Worm (Caenorhabditis elegans) whole organism, L2 larva: ENCODE results near the gene panl-3.

Source experiments
- C34F6.9 ChIP-seq: fragments of 150-350 bp; optimal IDR thresholded peaks from 2 replicates; lab custom pipeline; 2014; ENCODE audit warnings: missing biosample characterization, missing genetic modification characterization
- F13H6.1 ChIP-seq: sonication (generic microtip); optimal IDR thresholded peaks from 2 replicates; lab custom pipeline; 2016; ENCODE audit warnings: missing genetic modification characterization, missing compliant biosample characterization
- R02D3.7 ChIP-seq: fragments of 150-350 bp; optimal IDR thresholded peaks from 2 replicates; lab custom pipeline; 2014; ENCODE audit warnings: missing biosample characterization, missing genetic modification characterization
- ZK546.5 ChIP-seq: sonication (generic microtip); optimal IDR thresholded peaks from 2 replicates; lab custom pipeline; 2017; ENCODE audit warnings: missing biosample characterization, missing genetic modification characterization
- alr-1 ChIP-seq: fragments of 150-350 bp; optimal IDR thresholded peaks from 2 replicates; lab custom pipeline; 2014; ENCODE audit warnings: missing biosample characterization, missing genetic modification characterization
- aly-2 ChIP-seq: fragments of 150-350 bp; optimal IDR thresholded peaks from 2 replicates; lab custom pipeline; 2014; ENCODE audit warnings: missing biosample characterization, missing genetic modification characterization
- blmp-1 ChIP-seq: sonication (generic microtip); optimal IDR thresholded peaks from 2 replicates; lab custom pipeline; 2017; ENCODE audit warnings: missing genetic modification characterization, mild to moderate bottlenecking, missing compliant biosample characterization, antibody characterized with exemption, moderate library complexity; ENCODE audit not compliant: insufficient read depth
- ceh-16 ChIP-seq: fragments of 150-350 bp; optimal IDR thresholded peaks from 2 replicates; lab custom pipeline; 2014; ENCODE audit warnings: missing biosample characterization, missing genetic modification characterization
- crh-2 ChIP-seq: sonication (generic microtip); optimal IDR thresholded peaks from 2 replicates; lab custom pipeline; 2017; ENCODE audit warnings: missing biosample characterization, missing genetic modification characterization
- dmd-4 ChIP-seq: sonication (generic microtip); optimal IDR thresholded peaks from 2 replicates; lab custom pipeline; 2017; ENCODE audit warnings: missing biosample characterization, missing genetic modification characterization
- elt-3 ChIP-seq: sonication (generic microtip); optimal IDR thresholded peaks from 2 replicates; lab custom pipeline; 2017; ENCODE audit warnings: missing biosample characterization, missing genetic modification characterization
- fos-1 ChIP-seq: fragments of 150-350 bp; optimal IDR thresholded peaks from 2 replicates; lab custom pipeline; 2014; ENCODE audit warnings: missing biosample characterization, missing genetic modification characterization
- gmeb-1 ChIP-seq: fragments of 150-350 bp; optimal IDR thresholded peaks from 2 replicates; lab custom pipeline; 2014; ENCODE audit warnings: missing biosample characterization, missing genetic modification characterization
- lin-11 ChIP-seq: fragments of 150-350 bp; sonication (generic microtip); optimal IDR thresholded peaks from 2 replicates; lab custom pipeline; 2014; ENCODE audit warnings: missing biosample characterization, missing genetic modification characterization, inconsistent platforms, mixed read lengths
- lin-13 ChIP-seq: fragments of 150-350 bp; optimal IDR thresholded peaks from 2 replicates; lab custom pipeline; 2014; ENCODE audit warnings: missing biosample characterization, missing genetic modification reagents, missing genetic modification characterization
- lin-39 ChIP-seq: fragments of 150-350 bp; optimal IDR thresholded peaks from 2 replicates; lab custom pipeline; 2014; ENCODE audit warnings: missing biosample characterization, missing genetic modification reagents, missing genetic modification characterization
- lsy-2 ChIP-seq, 2 experiments: fragments of 150-350 bp in 1 of 2; sonication (generic microtip) in 1 of 2; optimal IDR thresholded peaks; 2 replicates each; lab custom pipeline; 2014 to 2017; ENCODE audit warnings: missing biosample characterization in 2 of 2, missing genetic modification characterization in 2 of 2
- mab-5 ChIP-seq: fragments of 150-350 bp; optimal IDR thresholded peaks from 2 replicates; lab custom pipeline; 2014; ENCODE audit warnings: missing biosample characterization, missing genetic modification characterization
- mbf-1 ChIP-seq: sonication (generic microtip); optimal IDR thresholded peaks from 2 replicates; lab custom pipeline; 2017; ENCODE audit warnings: missing biosample characterization, missing genetic modification characterization
- mdl-1 ChIP-seq, 2 experiments: fragments of 150-350 bp in 1 of 2; sonication (generic microtip) in 1 of 2; optimal IDR thresholded peaks; 2 replicates each; lab custom pipeline; 2017; ENCODE audit warnings: missing biosample characterization in 2 of 2, missing genetic modification characterization in 2 of 2
- nhr-10 ChIP-seq: sonication (generic microtip); optimal IDR thresholded peaks from 2 replicates; lab custom pipeline; 2017; ENCODE audit warnings: missing biosample characterization, missing genetic modification characterization
- nhr-11 ChIP-seq: fragments of 150-350 bp; optimal IDR thresholded peaks from 2 replicates; lab custom pipeline; 2014; ENCODE audit warnings: missing biosample characterization, missing genetic modification characterization
- nhr-12 ChIP-seq: fragments of 150-350 bp; optimal IDR thresholded peaks from 2 replicates; lab custom pipeline; 2014; ENCODE audit warnings: missing biosample characterization, missing genetic modification characterization
- nhr-129 ChIP-seq: fragments of 150-350 bp; optimal IDR thresholded peaks from 2 replicates; lab custom pipeline; 2014; ENCODE audit warnings: missing biosample characterization, missing genetic modification characterization
- nhr-21 ChIP-seq: fragments of 150-350 bp; optimal IDR thresholded peaks from 2 replicates; lab custom pipeline; 2014; ENCODE audit warnings: missing biosample characterization, missing genetic modification characterization
- nhr-23 ChIP-seq: fragments of 150-350 bp; optimal IDR thresholded peaks from 2 replicates; lab custom pipeline; 2014; ENCODE audit warnings: missing biosample characterization, missing genetic modification reagents, missing genetic modification characterization
- nhr-25 ChIP-seq: fragments of 150-350 bp; sonication (generic microtip); optimal IDR thresholded peaks from 3 replicates; lab custom pipeline; 2014; ENCODE audit warnings: missing biosample characterization, missing genetic modification characterization
- nhr-77 ChIP-seq: fragments of 150-350 bp; optimal IDR thresholded peaks from 2 replicates; lab custom pipeline; 2014; ENCODE audit warnings: missing biosample characterization, missing genetic modification characterization
- peb-1 ChIP-seq: fragments of 150-350 bp; optimal IDR thresholded peaks from 2 replicates; lab custom pipeline; 2014; ENCODE audit warnings: missing biosample characterization, missing genetic modification characterization
- sem-4 ChIP-seq: fragments of 150-350 bp; optimal IDR thresholded peaks from 2 replicates; lab custom pipeline; 2014; ENCODE audit warnings: missing biosample characterization, missing genetic modification reagents, missing genetic modification characterization
- sma-3 ChIP-seq: sonication (generic microtip); optimal IDR thresholded peaks from 2 replicates; lab custom pipeline; 2016; ENCODE audit warnings: missing genetic modification reagents, missing genetic modification characterization, missing compliant biosample characterization
- sma-9 ChIP-seq, 2 experiments: fragments of 150-350 bp in 1 of 2; sonication (generic microtip) in 1 of 2; optimal IDR thresholded peaks; 2 replicates each; lab custom pipeline; 2014 to 2016; ENCODE audit warnings: missing genetic modification characterization in 2 of 2, mild to moderate bottlenecking in 1 of 2, missing biosample characterization in 1 of 2, missing compliant biosample characterization in 1 of 2, missing genetic modification reagents in 1 of 2, moderate library complexity in 1 of 2
- snpc-4 ChIP-seq: fragments of 150-350 bp; optimal IDR thresholded peaks from 2 replicates; lab custom pipeline; 2014; ENCODE audit warnings: missing biosample characterization, missing genetic modification characterization
- unc-55 ChIP-seq: fragments of 150-350 bp; sonication (generic microtip); optimal IDR thresholded peaks from 3 replicates; lab custom pipeline; 2014; ENCODE audit warnings: missing biosample characterization, missing genetic modification reagents, missing genetic modification characterization
- unc-62 ChIP-seq: fragments of 150-350 bp; optimal IDR thresholded peaks from 2 replicates; lab custom pipeline; 2014; ENCODE audit warnings: missing biosample characterization, missing genetic modification reagents, missing genetic modification characterization
- zag-1 ChIP-seq: fragments of 150-350 bp; optimal IDR thresholded peaks from 2 replicates; lab custom pipeline; 2014; ENCODE audit warnings: missing biosample characterization, missing genetic modification characterization
- ztf-1 ChIP-seq: fragments of 200-800 bp; sonication (Bioruptor generic); conservative IDR thresholded peaks from 2 replicates; pipeline ENCODE4 v1.3.6; 2022; ENCODE audit warnings: missing genetic modification characterization, missing compliant biosample characterization
- ztf-11 ChIP-seq: sonication (generic microtip); optimal IDR thresholded peaks from 2 replicates; lab custom pipeline; 2017; ENCODE audit warnings: missing biosample characterization, missing genetic modification characterization
- ztf-4 ChIP-seq: fragments of 150-350 bp; optimal IDR thresholded peaks from 2 replicates; lab custom pipeline; 2014; ENCODE audit warnings: missing biosample characterization, missing genetic modification characterization

The panl-3 gene

DNA sequence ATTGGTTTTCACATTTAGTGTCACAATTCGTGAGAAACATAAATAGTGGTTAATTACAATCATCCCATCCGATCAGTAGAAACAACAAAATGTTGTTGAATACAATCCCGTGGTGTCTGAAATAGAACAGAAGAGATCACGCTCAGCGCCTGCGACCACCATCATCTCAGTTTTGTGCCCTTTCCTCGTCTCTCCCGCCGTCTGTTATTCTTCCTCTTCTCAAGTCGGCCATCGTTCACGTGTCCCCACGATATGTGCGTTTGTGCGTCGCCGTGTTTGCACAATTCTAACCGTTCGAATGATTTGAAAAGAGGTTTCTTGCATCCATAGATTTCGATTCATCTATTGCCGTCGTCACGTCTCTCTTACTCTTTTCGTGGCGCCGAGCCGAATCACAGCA, at the start of gene panl-3:
Gene panl-3, plus strand, starts transcription at position 294 of the 400 bp plus-strand sequence.
- no peak for TF ChIP-seq nhr-11 (tag; lab: Kevin White, UChicago)
- TF ChIP-seq ceh-16 (tag; lab: Kevin White, UChicago): no peak
- peak; percentile 48 for TF ChIP-seq nhr-21 (tag; lab: Kevin White, UChicago)
- TF ChIP-seq ztf-11: no peak
- peak; percentile 42 for TF ChIP-seq sma-9 (GFP tag; optimal IDR thresholded peaks at IDR 0.05; lab: Kevin White, UChicago)
- TF ChIP-seq sma-9 (tag; optimal IDR thresholded peaks at IDR 0.05; lab: Kevin White, UChicago): no peak
- peak; percentile 91 for TF ChIP-seq nhr-129 (tag; lab: Kevin White, UChicago)
- TF ChIP-seq fos-1 (tag; lab: Kevin White, UChicago): peak; percentile 12
- TF ChIP-seq nhr-25 (tag; lab: Kevin White, UChicago): peak; percentile 67
- TF ChIP-seq F13H6.1 (tag; lab: Kevin White, UChicago): peak; percentile 55
- no peak for TF ChIP-seq zag-1 (tag; lab: Kevin White, UChicago)
- peak; percentile 71 for TF ChIP-seq sem-4 (tag; lab: Kevin White, UChicago)
- TF ChIP-seq lin-13 (GFP tag; lab: Kevin White, UChicago): peak; percentile 51
- peak; percentile 53 for TF ChIP-seq crh-2
- no peak for TF ChIP-seq nhr-77 (tag; lab: Kevin White, UChicago)
- TF ChIP-seq mdl-1 (tag; optimal IDR thresholded peaks at IDR 0.05; lab: Kevin White, UChicago): peak in 1 of 2 experiments; percentile 79
- peak; percentile 0 for TF ChIP-seq ztf-4 (tag; lab: Kevin White, UChicago)
- peak; percentile 41 for TF ChIP-seq lin-11 (tag; lab: Kevin White, UChicago)
- TF ChIP-seq dmd-4: no peak
- no peak for TF ChIP-seq nhr-12
- TF ChIP-seq gmeb-1 (tag; lab: Kevin White, UChicago): peak; percentile 65
- TF ChIP-seq sma-3 (GFP tag; lab: Kevin White, UChicago): peak; percentile 72
- no peak for TF ChIP-seq alr-1 (tag; lab: Kevin White, UChicago)
- no peak for TF ChIP-seq nhr-23 (tag; lab: Kevin White, UChicago)
- peak; percentile 82 for TF ChIP-seq C34F6.9 (tag; lab: Kevin White, UChicago)
- TF ChIP-seq unc-62 (GFP tag; lab: Kevin White, UChicago): no peak
- peak; percentile 42 to 75 for TF ChIP-seq lsy-2 (tag; optimal IDR thresholded peaks at IDR 0.05; lab: Kevin White, UChicago)
- peak; percentile 4 for TF ChIP-seq blmp-1 (tag; lab: Kevin White, UChicago)
- no peak for TF ChIP-seq mbf-1 (tag; lab: Kevin White, UChicago)
- TF ChIP-seq unc-55 (GFP tag; lab: Kevin White, UChicago): peak; percentile 56
- TF ChIP-seq nhr-10: no peak

DNA sequence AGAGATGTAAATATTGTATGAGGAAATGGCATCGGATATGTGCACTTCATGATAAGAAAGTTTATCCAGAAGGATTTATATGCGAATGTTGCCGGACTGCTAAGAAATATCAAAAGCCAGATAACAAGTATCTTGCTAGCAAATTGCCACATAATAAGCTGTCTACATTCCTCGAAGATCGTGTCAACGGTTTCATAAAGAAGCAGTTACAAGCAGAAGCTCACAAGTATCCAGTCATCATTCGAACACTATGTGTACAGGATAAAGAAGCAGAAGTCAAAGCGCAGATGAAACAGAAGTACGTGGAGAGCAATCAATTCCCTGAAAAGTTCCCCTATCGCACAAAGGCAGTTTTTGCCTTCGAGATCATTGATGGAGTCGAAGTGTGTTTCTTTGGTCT, 48.3 kb upstream of the panl-3 start:
- TF ChIP-seq ZK546.5 (tag; lab: Kevin White, UChicago) (no peak), aly-2 (tag; lab: Kevin White, UChicago) (no peak), peb-1 (tag; lab: Kevin White, UChicago) (no peak), lin-39 (no peak)

DNA sequence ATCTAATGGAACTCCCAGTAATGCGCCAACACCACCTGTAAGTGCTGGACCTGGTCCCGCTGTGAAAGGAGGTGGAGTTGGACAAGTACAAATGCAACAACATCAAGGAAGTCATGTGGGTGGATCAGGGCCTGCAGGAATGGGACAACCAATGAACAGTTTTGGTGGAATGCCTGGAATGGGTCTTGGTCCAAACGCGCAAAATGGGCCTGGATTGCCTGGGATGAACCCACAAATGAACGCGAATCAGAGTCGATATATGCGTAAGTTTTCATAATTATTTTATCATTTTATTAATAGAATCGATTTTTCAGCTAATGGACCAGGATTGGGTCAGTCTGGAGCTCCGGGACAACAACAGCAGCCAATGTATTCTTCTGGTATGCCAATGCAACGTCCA, 46.5 kb upstream of the panl-3 start:
- TF ChIP-seq nhr-25 (tag; lab: Kevin White, UChicago): no peak
- no peak for TF ChIP-seq nhr-11 (tag; lab: Kevin White, UChicago)
- TF ChIP-seq ztf-4 (tag; lab: Kevin White, UChicago): no peak
- TF ChIP-seq C34F6.9 (tag; lab: Kevin White, UChicago): no peak
- TF ChIP-seq zag-1 (tag; lab: Kevin White, UChicago): no peak
- no peak for TF ChIP-seq sma-9 (GFP tag; optimal IDR thresholded peaks at IDR 0.05; lab: Kevin White, UChicago)
- no peak for TF ChIP-seq sma-9 (tag; optimal IDR thresholded peaks at IDR 0.05; lab: Kevin White, UChicago)
- TF ChIP-seq nhr-12: no peak
- no peak for TF ChIP-seq elt-3 (tag; lab: Kevin White, UChicago)
- TF ChIP-seq sma-3 (GFP tag; lab: Kevin White, UChicago): no peak
- no peak for TF ChIP-seq snpc-4 (tag; lab: Kevin White, UChicago)
- no peak for TF ChIP-seq mab-5 (tag; lab: Kevin White, UChicago)
- TF ChIP-seq ztf-1 (GFP tag; lab: Robert Waterston, UW): no peak
- no peak for TF ChIP-seq crh-2
- no peak for TF ChIP-seq R02D3.7 (tag; lab: Kevin White, UChicago)
- TF ChIP-seq sem-4 (tag; lab: Kevin White, UChicago): no peak
- TF ChIP-seq mbf-1 (tag; lab: Kevin White, UChicago): no peak
- TF ChIP-seq unc-55 (GFP tag; lab: Kevin White, UChicago): no peak
